Fruit fly (Drosophila melanogaster) Kc167 (cell line): Measurements from ENCODE around the gene CG31301.

ENCODE experiments used
- Myc ChIP-seq: fragments of >200 bp; optimal IDR thresholded peaks from 2 replicates; lab custom pipeline; 2017; ENCODE audit warnings: missing external identifiers
- Sin3A ChIP-seq: fragments of >200 bp; optimal IDR thresholded peaks from 2 replicates; lab custom pipeline; 2018; ENCODE audit warnings: missing external identifiers
- h ChIP-seq: fragments of >200 bp; optimal IDR thresholded peaks from 3 replicates; lab custom pipeline; 2018; ENCODE audit warnings: missing external identifiers
- insv ChIP-seq: fragments of >200 bp; optimal IDR thresholded peaks from 3 replicates; lab custom pipeline; 2018; ENCODE audit warnings: missing external identifiers
- psq ChIP-seq: fragments of >200 bp; optimal IDR thresholded peaks from 2 replicates; lab custom pipeline; 2017; ENCODE audit warnings: missing external identifiers
- ttk ChIP-seq: sonication (Bioruptor generic); optimal IDR thresholded peaks from 2 replicates; lab custom pipeline; 2017; ENCODE audit warnings: missing external identifiers

Gene CG31301

DNA sequence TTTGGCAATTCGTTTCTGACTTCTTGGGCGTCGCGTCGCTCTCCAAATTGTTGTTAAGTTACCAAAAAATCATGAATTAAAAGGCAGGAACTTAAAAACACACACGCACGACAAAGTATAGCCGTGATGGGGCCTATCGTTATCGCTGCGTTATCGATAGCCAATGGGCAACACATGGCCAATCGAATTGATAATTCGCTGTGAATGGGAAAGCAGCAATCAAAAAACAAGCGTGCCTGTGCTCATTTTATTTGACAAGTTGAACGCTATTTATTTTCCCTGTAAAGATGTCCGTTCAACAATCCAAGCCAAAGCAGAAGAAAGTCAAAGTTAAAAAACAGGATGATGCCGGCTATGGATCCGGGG, at the start of gene CG31301, which contains the start of gene Surf4:
TSS of gene CG31301 (plus strand) at position 188 of the 366 bp plus-strand sequence.
TSS of gene Surf4 (minus strand) at position 159 of the 366 bp plus-strand sequence.
- no peak for TF ChIP-seq Sin3A (lab: Kevin White, UChicago)
- TF ChIP-seq insv = no peak
- no peak for TF ChIP-seq Myc (lab: Kevin White, UChicago)
- no peak for TF ChIP-seq ttk (lab: Kevin White, UChicago)
- TF ChIP-seq h = no peak
- TF ChIP-seq psq (lab: Kevin White, UChicago) = no peak

DNA sequence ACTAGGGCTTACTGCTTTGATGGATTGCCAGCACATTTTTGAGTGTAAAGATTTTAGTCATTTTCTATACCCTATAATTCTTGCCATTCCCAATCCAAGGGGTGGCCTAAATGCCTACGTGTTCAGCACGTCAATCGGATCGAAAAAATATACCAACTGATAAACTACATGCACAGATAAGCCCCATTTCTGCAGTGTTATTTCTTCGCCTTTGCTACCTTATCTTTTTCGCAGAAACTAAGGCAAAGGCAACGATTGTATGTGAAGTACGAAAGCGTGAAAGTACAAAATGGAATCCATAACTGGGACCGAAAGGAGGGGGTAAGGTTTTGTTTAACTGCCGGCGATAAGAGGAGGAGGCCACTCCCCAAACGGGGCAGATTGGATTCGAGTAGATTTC, 48.1 kb upstream of the CG31301 start:
- TF ChIP-seq psq (lab: Kevin White, UChicago) (no peak), Myc (lab: Kevin White, UChicago) (no peak), insv (no peak), h (no peak), ttk (lab: Kevin White, UChicago) (no peak), Sin3A (lab: Kevin White, UChicago) (no peak)

DNA sequence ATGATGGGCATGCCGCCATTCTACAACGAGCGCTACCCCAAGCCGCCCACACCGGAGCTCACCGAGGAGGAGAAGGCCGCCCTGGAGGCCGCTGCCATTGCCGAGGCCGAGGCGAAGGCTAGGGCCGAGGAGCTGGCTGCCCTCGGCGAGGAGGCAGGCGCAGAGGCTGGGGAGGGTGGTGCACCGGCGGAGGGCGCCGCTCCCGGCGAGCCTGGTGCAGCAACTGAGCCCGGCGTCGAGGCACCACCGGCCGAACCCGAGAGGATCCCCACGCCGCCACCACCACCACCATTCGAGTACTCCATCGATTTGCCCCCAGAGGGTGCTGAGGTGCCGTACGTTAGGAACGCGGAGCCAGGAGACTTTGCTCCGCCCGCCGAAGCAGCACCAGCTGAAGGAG, 40.8 kb upstream of the CG31301 start:
- TF ChIP-seq h = no peak
- TF ChIP-seq Myc (lab: Kevin White, UChicago) = no peak
- no peak for TF ChIP-seq ttk (lab: Kevin White, UChicago)
- no peak for TF ChIP-seq Sin3A (lab: Kevin White, UChicago)
- no peak for TF ChIP-seq insv
- no peak for TF ChIP-seq psq (lab: Kevin White, UChicago)

DNA sequence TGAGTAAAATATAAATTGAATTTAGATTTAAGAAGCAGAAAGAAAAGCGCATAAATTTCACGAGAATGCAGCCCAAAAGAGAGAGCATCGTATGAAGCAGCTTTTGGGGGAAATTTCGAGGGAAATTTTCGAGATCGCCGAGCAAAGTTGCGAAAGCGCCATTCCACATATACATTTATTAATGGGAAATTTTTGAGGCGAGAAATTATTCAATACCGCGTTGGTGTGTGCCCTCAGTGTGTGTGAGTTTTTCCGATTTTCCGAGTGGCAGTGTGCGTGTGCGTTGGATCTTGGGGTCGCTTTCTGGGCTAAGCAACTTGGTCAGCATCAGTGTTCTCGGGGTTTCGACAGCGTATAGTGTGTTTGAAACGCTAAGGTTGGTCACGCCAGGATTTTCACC, 36.1 kb upstream of the CG31301 start, which contains the start of gene Tm2:
TSS of gene Tm2 (plus strand) at position 270 of the 400 bp plus-strand sequence.
- TF ChIP-seq Myc (lab: Kevin White, UChicago) = no peak
- TF ChIP-seq ttk (lab: Kevin White, UChicago) = no peak
- TF ChIP-seq h = no peak
- no peak for TF ChIP-seq Sin3A (lab: Kevin White, UChicago)
- no peak for TF ChIP-seq psq (lab: Kevin White, UChicago)
- TF ChIP-seq insv = no peak

DNA sequence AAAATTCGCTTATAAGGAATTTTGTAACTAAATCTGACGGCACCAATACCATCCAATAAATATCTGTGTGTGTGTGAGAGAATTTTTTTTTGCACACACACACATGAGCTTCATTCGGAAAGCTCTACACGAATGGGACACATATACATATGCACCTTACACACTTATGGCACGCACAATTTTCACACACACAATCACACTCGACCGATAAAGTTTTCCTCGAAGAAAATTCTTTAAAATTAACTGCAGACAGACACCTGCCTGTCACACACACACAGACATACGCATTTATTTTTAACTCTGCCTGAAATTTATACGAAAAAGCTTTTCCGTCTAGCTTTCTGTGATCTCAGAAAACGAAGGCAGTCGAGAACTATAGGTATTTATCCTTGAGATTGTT, 35.3 kb upstream of the CG31301 start:
- no peak for TF ChIP-seq Sin3A (lab: Kevin White, UChicago)
- TF ChIP-seq insv = no peak
- TF ChIP-seq Myc (lab: Kevin White, UChicago) = no peak
- no peak for TF ChIP-seq psq (lab: Kevin White, UChicago)
- TF ChIP-seq ttk (lab: Kevin White, UChicago) = no peak
- no peak for TF ChIP-seq h

DNA sequence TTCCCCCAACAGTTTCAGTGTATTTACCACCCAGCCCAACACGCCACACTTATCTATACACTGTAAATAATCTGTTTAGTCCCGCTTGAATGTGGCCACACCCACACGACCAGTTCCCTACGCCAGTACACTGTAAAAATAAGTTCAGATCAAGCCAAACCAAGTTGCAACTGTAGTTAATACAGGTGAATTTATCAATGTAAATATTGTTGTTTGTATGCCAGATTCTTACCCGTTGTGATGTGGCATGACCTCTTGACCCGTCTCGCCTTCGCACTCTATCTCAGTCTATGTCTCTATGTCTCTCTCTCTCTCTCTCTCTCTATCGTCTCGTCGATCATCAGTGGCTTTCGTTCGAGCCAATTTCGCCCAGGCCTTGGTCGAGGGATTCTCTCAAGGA, 32.2 kb upstream of the CG31301 start:
- TF ChIP-seq ttk (lab: Kevin White, UChicago) (no peak), h (no peak), psq (lab: Kevin White, UChicago) (no peak), Sin3A (lab: Kevin White, UChicago) (no peak), Myc (lab: Kevin White, UChicago) (no peak), insv (no peak)

DNA sequence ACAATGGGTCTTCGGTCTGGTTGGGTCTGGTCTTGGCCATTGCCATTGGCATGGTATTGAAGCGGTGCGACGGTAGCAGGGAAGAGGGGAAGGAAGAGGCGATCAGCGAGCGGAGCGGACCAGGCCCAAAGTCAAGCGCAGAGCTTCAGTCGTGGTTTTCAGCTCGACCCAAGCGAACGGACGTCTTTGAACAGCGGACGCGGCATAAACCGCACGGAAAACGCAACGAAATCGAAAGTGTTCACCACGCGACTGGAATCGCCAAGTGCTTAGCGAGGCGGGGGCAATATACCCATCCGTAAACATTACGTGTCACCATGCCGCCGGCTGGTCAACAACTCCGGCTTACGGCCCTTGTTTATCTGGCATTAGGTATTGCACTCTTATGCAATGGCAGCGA, 29.7 kb upstream of the CG31301 start, which contains the start of gene CG14866:
TSS of gene CG14866 (plus strand) at position 146 of the 400 bp plus-strand sequence.
- TF ChIP-seq psq (lab: Kevin White, UChicago) (no peak), insv (no peak), Myc (lab: Kevin White, UChicago) (no peak), h (no peak), Sin3A (lab: Kevin White, UChicago) (no peak), ttk (lab: Kevin White, UChicago) (no peak)

DNA sequence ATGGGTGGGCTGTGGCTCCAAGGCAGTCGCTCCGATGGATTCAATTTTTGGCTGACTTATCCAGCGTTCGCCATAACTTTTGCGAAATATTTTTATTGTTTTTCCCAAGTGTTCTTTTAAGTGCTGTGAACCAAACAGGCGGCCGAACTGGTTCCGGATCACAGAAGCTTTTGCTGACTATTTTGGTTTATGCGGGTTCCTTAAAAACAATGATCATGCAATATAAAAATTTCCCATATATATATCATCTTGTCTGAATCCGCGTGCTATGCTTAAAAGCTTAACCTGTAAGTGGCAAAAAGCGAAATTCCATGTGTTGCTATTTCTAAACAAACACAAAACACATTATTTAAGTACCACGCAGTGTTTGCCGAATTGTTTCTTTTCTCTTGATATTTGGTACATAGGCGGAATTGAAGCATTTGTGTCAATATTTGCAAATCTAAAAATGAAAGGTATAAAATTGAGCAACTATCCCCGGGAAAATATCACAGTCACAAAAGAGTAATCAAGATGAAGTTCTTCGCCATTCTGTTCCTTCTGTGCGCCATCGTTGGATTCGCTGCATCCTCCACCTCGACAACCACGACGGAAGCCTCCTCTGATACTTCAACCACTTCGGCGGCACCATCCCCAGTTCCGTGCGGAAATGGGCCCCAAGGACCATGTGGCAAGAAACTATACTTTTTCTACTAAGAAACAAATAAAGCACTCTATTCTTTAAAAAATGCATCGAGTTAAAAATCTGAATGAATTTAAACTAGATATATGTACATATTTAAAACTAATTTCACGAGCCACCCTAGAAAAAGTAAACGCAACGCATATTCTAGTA, 25.9 kb upstream of the CG31301 start, which contains the start of the genes CG6276 and CG44040:
TSS of gene CG6276 (minus strand) at position 158 of the 835 bp plus-strand sequence.
TSS of gene CG44040 (plus strand) at position 467 of the 835 bp plus-strand sequence.
- no peak for TF ChIP-seq psq (lab: Kevin White, UChicago)
- no peak for TF ChIP-seq Myc (lab: Kevin White, UChicago)

DNA sequence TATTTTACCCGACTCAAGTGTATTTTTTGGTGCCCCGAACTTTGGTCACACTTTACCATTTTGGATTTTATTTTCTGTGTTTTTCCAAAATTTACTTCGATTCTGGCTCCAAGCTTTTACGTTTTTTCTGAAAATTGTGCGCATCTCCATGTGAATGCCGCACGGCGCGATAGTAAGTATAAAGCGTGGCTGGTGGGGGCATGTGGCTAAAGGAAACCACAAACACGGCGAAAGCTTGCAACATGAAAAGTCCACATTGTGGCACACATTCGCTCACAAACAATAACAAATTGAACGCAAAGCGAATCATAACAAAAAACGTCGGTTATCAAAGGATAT, 25.3 kb upstream of the CG31301 start, which contains the start of gene ear:
TSS of gene ear (plus strand) at position 10 of the 339 bp plus-strand sequence.
- no peak for TF ChIP-seq psq (lab: Kevin White, UChicago)
- TF ChIP-seq insv = no peak
- TF ChIP-seq Myc (lab: Kevin White, UChicago) = no peak
- TF ChIP-seq ttk (lab: Kevin White, UChicago) = no peak
- TF ChIP-seq h = no peak
- no peak for TF ChIP-seq Sin3A (lab: Kevin White, UChicago)

DNA sequence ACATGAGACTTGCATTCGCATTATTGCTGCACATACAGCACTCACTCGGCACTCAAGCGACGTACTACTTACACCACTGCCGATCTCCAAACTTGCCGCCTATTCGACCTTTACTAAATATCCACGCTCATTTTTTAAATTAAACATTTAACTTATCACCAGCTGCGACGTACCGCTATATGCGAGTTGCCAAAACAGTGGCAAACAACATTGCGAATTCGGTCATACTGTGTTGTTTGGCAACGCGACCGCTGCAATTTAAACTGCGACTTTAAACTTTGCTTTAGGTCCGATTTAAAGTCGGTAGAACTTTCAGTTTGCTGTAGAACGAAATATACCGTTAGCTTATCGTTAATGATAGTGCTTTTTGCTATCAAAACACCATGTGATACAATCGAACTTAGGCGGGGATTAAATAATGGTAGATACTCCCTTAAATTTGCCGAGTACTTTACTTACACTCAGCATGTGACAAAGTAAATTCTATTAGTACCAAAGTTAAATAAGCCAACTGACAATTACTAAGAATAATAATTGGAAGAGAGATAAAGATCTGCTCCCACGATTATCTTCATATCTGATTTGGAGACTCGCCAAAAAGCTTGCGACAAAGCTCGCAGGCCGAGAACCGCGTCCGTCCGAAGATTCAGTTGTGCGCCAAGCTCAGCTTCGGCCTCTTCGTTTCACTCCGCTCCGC, 17.8 kb upstream of the CG31301 start, which contains the start of the genes CG6236 and ea:
TSS of gene CG6236 (minus strand) at position 187 of the 697 bp plus-strand sequence.
TSS of gene ea (plus strand) at position 647 of the 697 bp plus-strand sequence.
- TF ChIP-seq psq (lab: Kevin White, UChicago) (no peak), Myc (lab: Kevin White, UChicago) (no peak), Sin3A (lab: Kevin White, UChicago) (no peak), h (no peak), ttk (lab: Kevin White, UChicago) (no peak), insv (no peak)

DNA sequence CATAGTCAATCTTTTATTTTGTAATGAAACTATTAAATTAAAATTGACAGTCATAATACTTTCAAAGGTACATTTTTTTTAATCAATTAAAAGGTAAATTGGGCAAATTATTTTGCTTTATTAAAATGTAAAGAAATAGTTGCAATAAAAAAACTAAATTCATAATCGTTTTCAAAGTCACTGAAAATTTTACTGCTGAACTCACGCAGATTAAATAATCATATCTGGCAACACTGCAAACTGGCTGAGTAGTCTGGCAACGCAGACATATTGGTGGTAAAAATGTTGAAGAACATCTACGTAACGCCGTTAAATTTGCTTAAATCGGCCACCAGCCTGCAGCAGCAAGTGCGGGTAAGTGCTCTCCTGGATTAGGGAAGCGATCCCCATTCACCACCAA, 15.5 kb upstream of the CG31301 start, which contains the start of gene mRpL9:
TSS of gene mRpL9 (plus strand) at position 267 of the 400 bp plus-strand sequence.
- TF ChIP-seq psq (lab: Kevin White, UChicago) (no peak), ttk (lab: Kevin White, UChicago) (no peak), Myc (lab: Kevin White, UChicago) (no peak), Sin3A (lab: Kevin White, UChicago) (no peak), insv (no peak)
